Fruit fly (Drosophila melanogaster): ENCODE data around the gene Sh3beta.

Gene Sh3beta

dm6 chr3L:7368934-7369333 is at the start of gene Sh3beta:
Sh3beta (minus strand) TSS chr3L:7369260.
- TF ChIP-seq CG3065 (GFP tag; optimal IDR thresholded peaks at IDR 0.05), result peak; percentile 71
- TF ChIP-seq MESR4 (GFP tag; optimal IDR thresholded peaks at IDR 0.05), result peak; percentile 51
- TF ChIP-seq CG7745 (tag; optimal IDR thresholded peaks at IDR 0.05), result no peak
- peak; percentile 76 for TF ChIP-seq Med (GFP tag)
- TF ChIP-seq pzg (GFP tag; optimal IDR thresholded peaks at IDR 0.05), result peak; percentile 2
- TF ChIP-seq CG10321 (GFP tag; IDR thresholded peaks at IDR 0.05), result peak; percentile 16; the same call in 1 of the 2 replicates
- peak; percentile 38 for TF ChIP-seq Meics (GFP tag; optimal IDR thresholded peaks at IDR 0.05)
- TF ChIP-seq CG34422 (GFP tag; IDR thresholded peaks at IDR 0.05), result 0 out of 3 replicates have a peak, but pooled peaks have one; percentile 21
- TF ChIP-seq CG4617 (GFP tag; optimal IDR thresholded peaks at IDR 0.05; ENCODE audit: borderline replicate concordance), result peak; percentile 39
- TF ChIP-seq cad (GFP tag; optimal IDR thresholded peaks at IDR 0.05), result peak; percentile 6
- TF ChIP-seq CG14965 (GFP tag; optimal IDR thresholded peaks at IDR 0.05; ENCODE audit: borderline replicate concordance), result no peak

DNA sequence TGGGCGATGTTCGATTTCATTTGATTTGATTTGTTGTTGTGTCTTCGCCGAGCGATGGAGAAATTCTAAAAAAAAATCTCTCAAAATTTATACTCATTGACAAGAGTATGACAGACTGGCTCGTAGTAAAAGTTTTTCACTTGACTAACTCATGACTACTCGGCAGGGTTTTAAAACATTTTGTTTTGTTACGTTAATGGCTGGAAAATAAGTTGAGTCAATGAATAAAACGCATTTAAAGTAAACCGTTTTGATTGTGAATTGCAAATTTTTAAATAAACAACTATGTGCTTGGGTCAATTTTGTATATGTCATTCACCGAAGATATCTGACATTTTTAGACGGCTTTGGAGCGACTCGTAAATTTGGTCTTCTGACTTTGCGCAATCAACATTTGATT is 35.0 kb upstream of the Sh3beta start, which contains the start of gene CG8560:
Gene CG8560, minus strand, starts transcription at position 101 of the 400 bp plus-strand sequence.
- TF ChIP-seq CG14860 (GFP tag; IDR thresholded peaks at IDR 0.05; ENCODE audit: partially characterized antibody) (peak; percentile 19; the same call in 1 of the 3 replicates), Abd-B (GFP tag; optimal IDR thresholded peaks at IDR 0.05) (no peak), Atf-2 (GFP tag; optimal IDR thresholded peaks at IDR 0.05) (no peak), D (optimal IDR thresholded peaks at IDR 0.05) (no peak), D (GFP tag; optimal IDR thresholded peaks at IDR 0.05) (no peak), Ravus (GFP tag; IDR thresholded peaks at IDR 0.05) (no peak), CG7745 (tag; optimal IDR thresholded peaks at IDR 0.05) (no peak), CG33557 (GFP tag; optimal IDR thresholded peaks at IDR 0.05) (no peak), dmrt99B (tag; optimal IDR thresholded peaks at IDR 0.05) (no peak)

DNA sequence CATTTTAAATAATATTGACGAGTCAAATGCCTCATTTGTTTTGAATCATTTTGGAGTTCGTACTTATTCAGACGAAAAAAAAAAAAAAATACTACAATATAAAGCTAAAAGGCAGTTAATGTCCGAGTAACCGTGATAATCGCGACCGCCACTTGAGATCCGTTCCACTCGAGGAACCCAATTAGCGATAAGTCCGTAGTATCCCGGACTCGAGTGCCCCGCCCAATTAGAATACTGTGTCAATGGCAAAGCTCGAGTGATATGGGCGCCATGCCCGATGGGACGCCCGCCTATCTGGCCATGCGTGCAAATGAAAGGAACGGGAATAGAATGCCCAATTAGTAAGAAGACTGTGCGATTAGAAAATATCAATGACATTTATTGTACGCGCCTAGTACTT is 32.9 kb upstream of the Sh3beta start:
- TF ChIP-seq GATAe (GFP tag; conservative IDR thresholded peaks at IDR 0.05) (peak; percentile 26; the same call in 1 of the 2 replicates), vnd (GFP tag; IDR thresholded peaks at IDR 0.05; ENCODE audit: partially characterized antibody) (peak; percentile 52; the same call in 2 of the 3 replicates), zf30C (GFP tag; optimal IDR thresholded peaks at IDR 0.05) (no peak), grn (GFP tag; optimal IDR thresholded peaks at IDR 0.05) (peak; percentile 27), sug (tag; optimal IDR thresholded peaks at IDR 0.05) (peak; percentile 46), CG18599 (GFP tag; optimal IDR thresholded peaks at IDR 0.05) (peak; percentile 13), schlank (tag; optimal IDR thresholded peaks at IDR 0.05) (no peak), sens (GFP tag) (peak; percentile 21), Opbp (GFP tag; IDR thresholded peaks at IDR 0.05; ENCODE audit: partially characterized antibody) (no peak), exex (tag; optimal IDR thresholded peaks at IDR 0.05) (peak; percentile 89), pnt (GFP tag; optimal IDR thresholded peaks at IDR 0.05) (no peak)

- no peak for TF ChIP-seq CG31224 (GFP tag; IDR thresholded peaks at IDR 0.05)
- peak; percentile 13 for TF ChIP-seq exex (tag; optimal IDR thresholded peaks at IDR 0.05)
Measured at dm6 chr3L:7399770-7400169, 30.7 kb upstream of the Sh3beta start, which contains the start of gene CG18417. CG18417 (plus strand) TSS chr3L:7400070.

dm6 chr3L:7397979-7398378 is 28.9 kb upstream of the Sh3beta start, which contains the start of gene CG8562:
CG8562 (plus strand) TSS chr3L:7398285.
- TF ChIP-seq exex (tag; optimal IDR thresholded peaks at IDR 0.05) (peak; percentile 94), sim (GFP tag; IDR thresholded peaks at IDR 0.05) (no peak), pum (GFP tag; optimal IDR thresholded peaks at IDR 0.05) (no peak), mirr (GFP tag; optimal IDR thresholded peaks at IDR 0.05) (peak; percentile 54), D19B (GFP tag; optimal IDR thresholded peaks at IDR 0.05) (no peak), CrebB (tag; optimal IDR thresholded peaks at IDR 0.05) (no peak), az2 (GFP tag; optimal IDR thresholded peaks at IDR 0.05) (no peak), CG7372 (GFP tag; IDR thresholded peaks at IDR 0.05) (no peak), ERR (GFP tag; optimal IDR thresholded peaks at IDR 0.05) (no peak), CG34376 (GFP tag; optimal IDR thresholded peaks at IDR 0.05) (peak; percentile 13), CG15073 (GFP tag; optimal IDR thresholded peaks at IDR 0.05) (no peak), Vsx1 (GFP tag; optimal IDR thresholded peaks at IDR 0.05) (peak; percentile 8), ash1 (GFP tag; optimal IDR thresholded peaks at IDR 0.05) (no peak), gem (tag; optimal IDR thresholded peaks at IDR 0.05) (no peak), CG4707 (GFP tag; optimal IDR thresholded peaks at IDR 0.05) (no peak)
